Worm (Caenorhabditis elegans): Measurements from ENCODE around the gene acr-12.

DNA sequence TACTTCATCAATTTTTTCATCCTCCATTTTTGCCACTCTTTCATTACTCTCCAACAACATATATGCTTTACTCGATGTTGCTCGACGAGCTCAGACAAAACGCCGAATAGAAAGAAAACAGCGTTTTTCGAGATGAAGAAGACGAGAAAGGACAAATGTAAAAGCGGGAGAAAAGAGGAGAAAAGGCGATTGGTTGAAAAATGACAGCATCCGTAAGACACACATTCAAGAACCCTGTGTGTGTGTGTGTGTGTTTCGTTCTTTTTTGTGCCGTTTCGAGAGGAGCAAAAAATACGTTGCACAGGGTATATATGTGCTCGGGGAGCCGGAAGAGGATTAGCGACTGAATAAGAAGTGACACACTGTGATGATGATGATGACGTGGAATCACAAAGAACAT, 38.9 kb upstream of the acr-12 start:
- TF ChIP-seq pha-4 (GFP tag; IDR thresholded peaks at IDR 0.05) (no peak), pha-4 (tag; optimal IDR thresholded peaks at IDR 0.05) (no peak), F49E8.2 (tag; optimal IDR thresholded peaks at IDR 0.05; ENCODE audit: borderline replicate concordance) (no peak), lin-13 (GFP tag; optimal IDR thresholded peaks at IDR 0.05) (no peak), hlh-30 (tag; optimal IDR thresholded peaks at IDR 0.05; ENCODE audit: insufficient read depth) (no peak), skn-1 (tag; optimal IDR thresholded peaks at IDR 0.05) (no peak), nhr-76 (tag; optimal IDR thresholded peaks at IDR 0.05) (no peak), nhr-10 (tag; optimal IDR thresholded peaks at IDR 0.05) (no peak), snpc-4 (tag; optimal IDR thresholded peaks at IDR 0.05) (no peak)
